Fruit fly (Drosophila melanogaster) whole organism, embryonic: ENCODE results near the gene Ifrd1.

Source experiments
- Asciz ChIP-seq: fragments of 200-800 bp; sonication (Bioruptor generic); optimal IDR thresholded peaks from 2 replicates; lab custom pipeline; 2017; ENCODE audit warnings: missing biosample characterization, mild to moderate bottlenecking, missing genetic modification characterization, missing genetic modification reagents
- CG10431 ChIP-seq: fragments of 200-800 bp; sonication (Bioruptor generic); optimal IDR thresholded peaks from 3 replicates; lab custom pipeline; 2018; ENCODE audit warnings: missing biosample characterization, mild to moderate bottlenecking, missing genetic modification characterization
- CG11093 ChIP-seq: fragments of 200-800 bp; sonication (Bioruptor generic); IDR thresholded peaks from 3 replicates; pipeline ENCODE4 v1.3.6; 2022; ENCODE audit warnings: missing biosample characterization, missing genetic modification characterization
- CG11560 ChIP-seq: fragments of 200-800 bp; sonication (Bioruptor generic); IDR thresholded peaks from 3 replicates; pipeline ENCODE4 v1.3.6; 2022; ENCODE audit warnings: missing biosample characterization, missing genetic modification characterization
- CG11723 ChIP-seq: fragments of 200-800 bp; sonication (Bioruptor generic); optimal IDR thresholded peaks from 2 replicates; lab custom pipeline; 2017; ENCODE audit warnings: missing biosample characterization, mild to moderate bottlenecking, missing genetic modification characterization
- CG14050 ChIP-seq: fragments of 200-800 bp; sonication (Bioruptor generic); IDR thresholded peaks from 3 replicates; pipeline ENCODE4 v1.3.6; 2022; ENCODE audit warnings: missing biosample characterization, missing genetic modification characterization
- CG16779 ChIP-seq: fragments of 200-800 bp; sonication (Bioruptor generic); IDR thresholded peaks from 2 replicates; pipeline ENCODE4 v1.3.6; 2022; ENCODE audit warnings: missing biosample characterization, missing genetic modification characterization
- CG1832 ChIP-seq: fragments of 200-800 bp; sonication (Bioruptor generic); optimal IDR thresholded peaks from 2 replicates; lab custom pipeline; 2017; ENCODE audit warnings: missing biosample characterization, mild to moderate bottlenecking, missing genetic modification characterization, inconsistent platforms
- CG18599 ChIP-seq: fragments of 200-800 bp; sonication (Bioruptor generic); optimal IDR thresholded peaks from 3 replicates; lab custom pipeline; 2017; ENCODE audit warnings: missing biosample characterization, missing genetic modification characterization, mild to moderate bottlenecking, moderate library complexity, missing genetic modification reagents
- CG2199 ChIP-seq: fragments of 200-800 bp; sonication (Bioruptor generic); IDR thresholded peaks from 3 replicates; pipeline ENCODE4 v1.3.6; 2022; ENCODE audit warnings: missing biosample characterization, missing genetic modification characterization
- CG4424 ChIP-seq: fragments of 200-800 bp; sonication (Bioruptor generic); optimal IDR thresholded peaks from 3 replicates; lab custom pipeline; 2016; ENCODE audit warnings: missing biosample characterization, missing genetic modification characterization
- CG7963 ChIP-seq: fragments of 200-800 bp; sonication (Bioruptor generic); IDR thresholded peaks from 3 replicates; pipeline ENCODE4 v1.3.6; 2022; ENCODE audit warnings: missing biosample characterization, missing genetic modification characterization; ENCODE audit not compliant: partially characterized antibody
- Chrac-16 ChIP-seq: fragments of 200-800 bp; sonication (Bioruptor generic); optimal IDR thresholded peaks from 3 replicates; lab custom pipeline; 2016; ENCODE audit warnings: missing biosample characterization, missing genetic modification characterization
- CoRest ChIP-seq: fragments of 200-800 bp; sonication (Bioruptor generic); optimal IDR thresholded peaks from 3 replicates; lab custom pipeline; 2018; ENCODE audit warnings: missing biosample characterization, mild to moderate bottlenecking, missing genetic modification characterization, moderate library complexity
- CrebB ChIP-seq: fragments of 200-800 bp; sonication (Bioruptor generic); optimal IDR thresholded peaks from 3 replicates; lab custom pipeline; 2018; ENCODE audit warnings: missing biosample characterization, mild to moderate bottlenecking, missing genetic modification characterization
- D19B ChIP-seq: fragments of 200-800 bp; sonication (Bioruptor generic); optimal IDR thresholded peaks from 2 replicates; lab custom pipeline; 2017; ENCODE audit warnings: missing biosample characterization, mild to moderate bottlenecking, missing genetic modification characterization
- Deaf1 ChIP-seq: fragments of 200-800 bp; optimal IDR thresholded peaks from 3 replicates; lab custom pipeline; 2019; ENCODE audit warnings: missing biosample characterization, mild to moderate bottlenecking, missing genetic modification characterization, moderate library complexity
- Doc3 ChIP-seq: fragments of 200-800 bp; sonication (Bioruptor generic); IDR thresholded peaks from 3 replicates; pipeline ENCODE4 v1.3.6; 2022; ENCODE audit warnings: missing biosample characterization, missing genetic modification characterization; ENCODE audit not compliant: partially characterized antibody
- GATAe ChIP-seq: fragments of 200-800 bp; sonication (Bioruptor generic); conservative IDR thresholded peaks from 2 replicates; pipeline ENCODE4 v1.3.6; 2022; ENCODE audit warnings: missing biosample characterization, missing genetic modification characterization
- Hmr ChIP-seq: fragments of 200-800 bp; sonication (Bioruptor generic); optimal IDR thresholded peaks from 3 replicates; lab custom pipeline; 2017; ENCODE audit warnings: mild to moderate bottlenecking, missing biosample characterization, missing genetic modification reagents, missing genetic modification characterization
- Hsf ChIP-seq: fragments of 200-800 bp; sonication (Bioruptor generic); optimal IDR thresholded peaks from 3 replicates; lab custom pipeline; 2016; ENCODE audit warnings: missing biosample characterization, missing genetic modification characterization
- Jarid2 ChIP-seq: fragments of 200-800 bp; sonication (Bioruptor generic); optimal IDR thresholded peaks from 3 replicates; lab custom pipeline; 2017; ENCODE audit warnings: mild to moderate bottlenecking, missing biosample characterization, missing genetic modification reagents, missing genetic modification characterization
- Lim3 ChIP-seq: fragments of 200-800 bp; sonication (Bioruptor generic); IDR thresholded peaks from 2 replicates; pipeline ENCODE4 v1.3.6; 2022; ENCODE audit warnings: missing biosample characterization, missing genetic modification characterization
- Lpt ChIP-seq: fragments of >200 bp; optimal IDR thresholded peaks from 2 replicates; lab custom pipeline; 2018; ENCODE audit warnings: missing biosample characterization, missing genetic modification characterization
- NK7.1 ChIP-seq: fragments of 200-800 bp; sonication (Bioruptor generic); optimal IDR thresholded peaks from 3 replicates; lab custom pipeline; 2016; ENCODE audit warnings: missing biosample characterization, missing genetic modification characterization
- NfI ChIP-seq: fragments of 200-800 bp; sonication (Bioruptor generic); optimal IDR thresholded peaks from 3 replicates; lab custom pipeline; 2018; ENCODE audit warnings: missing biosample characterization, mild to moderate bottlenecking, missing genetic modification characterization, moderate library complexity
- Pdp1 ChIP-seq, 2 experiments: fragments of 200-800 bp; sonication (Bioruptor generic); optimal IDR thresholded peaks; 3 replicates each; lab custom pipeline; 2016; ENCODE audit warnings: missing biosample characterization in 2 of 2, missing genetic modification characterization in 2 of 2, mild to moderate bottlenecking in 1 of 2, moderate library complexity in 1 of 2
- Poxn ChIP-seq: fragments of 200-800 bp; sonication (Bioruptor generic); IDR thresholded peaks from 2 replicates; pipeline ENCODE4 v1.3.6; 2022; ENCODE audit warnings: missing biosample characterization, missing genetic modification characterization
- Sry-δ ChIP-seq: fragments of 200-800 bp; sonication (Bioruptor generic); optimal IDR thresholded peaks from 2 replicates; lab custom pipeline; 2016; ENCODE audit warnings: missing biosample characterization, missing genetic modification characterization
- abd-A ChIP-seq: fragments of 200-800 bp; sonication (Bioruptor generic); optimal IDR thresholded peaks from 3 replicates; lab custom pipeline; 2019; ENCODE audit warnings: missing biosample characterization, mild to moderate bottlenecking, missing genetic modification characterization, moderate library complexity
- aop ChIP-seq: fragments of 200-800 bp; sonication (Bioruptor generic); IDR thresholded peaks from 2 replicates; pipeline ENCODE4 v1.3.6; 2022; ENCODE audit warnings: missing biosample characterization, missing genetic modification characterization
- ap ChIP-seq: fragments of 200-800 bp; sonication (Bioruptor generic); IDR thresholded peaks from 2 replicates; pipeline ENCODE4 v1.3.6; 2022; ENCODE audit warnings: missing biosample characterization, missing genetic modification characterization
- bsh ChIP-seq, 2 experiments: fragments of 200-800 bp; sonication (Bioruptor generic); optimal IDR thresholded peaks; 2 replicates each; lab custom pipeline; 2017 to 2018; ENCODE audit warnings: mild to moderate bottlenecking in 2 of 2, missing biosample characterization in 2 of 2, missing genetic modification characterization in 2 of 2, moderate library complexity in 1 of 2
- btn ChIP-seq: fragments of 200-800 bp; sonication (Bioruptor generic); optimal IDR thresholded peaks from 2 replicates; lab custom pipeline; 2016; ENCODE audit warnings: missing biosample characterization, missing genetic modification characterization
- cato ChIP-seq: fragments of 200-800 bp; sonication (Bioruptor generic); optimal IDR thresholded peaks from 2 replicates; lab custom pipeline; 2016; ENCODE audit warnings: missing biosample characterization, missing genetic modification characterization, borderline replicate concordance
- chinmo ChIP-seq: fragments of 200-800 bp; sonication (Bioruptor generic); IDR thresholded peaks from 4 replicates; pipeline ENCODE4 v1.3.6; 2022; ENCODE audit warnings: missing biosample characterization, missing genetic modification characterization; ENCODE audit not compliant: partially characterized antibody
- cwo ChIP-seq: fragments of 200-800 bp; sonication (Bioruptor generic); optimal IDR thresholded peaks from 3 replicates; lab custom pipeline; 2017; ENCODE audit warnings: missing biosample characterization, missing genetic modification characterization, mild to moderate bottlenecking, moderate library complexity, missing genetic modification reagents
- dm ChIP-seq: fragments of 200-800 bp; sonication (Bioruptor generic); optimal IDR thresholded peaks from 3 replicates; lab custom pipeline; 2016; ENCODE audit warnings: missing biosample characterization, missing genetic modification characterization
- fd102C ChIP-seq: fragments of 200-800 bp; sonication (Bioruptor generic); optimal IDR thresholded peaks from 2 replicates; lab custom pipeline; 2018; ENCODE audit warnings: missing biosample characterization, mild to moderate bottlenecking, missing genetic modification characterization, moderate library complexity
- ham ChIP-seq: fragments of 200-800 bp; sonication (Bioruptor generic); IDR thresholded peaks from 2 replicates; pipeline ENCODE4 v1.3.6; 2022; ENCODE audit warnings: missing biosample characterization, missing genetic modification characterization
- lbe ChIP-seq: fragments of 200-800 bp; sonication (Bioruptor generic); optimal IDR thresholded peaks from 2 replicates; lab custom pipeline; 2016; ENCODE audit warnings: missing biosample characterization, mild to moderate bottlenecking, missing genetic modification characterization
- mirr ChIP-seq: fragments of 200-800 bp; sonication (Bioruptor generic); optimal IDR thresholded peaks from 3 replicates; lab custom pipeline; 2018; ENCODE audit warnings: missing biosample characterization, mild to moderate bottlenecking, missing genetic modification characterization
- nerfin-2 ChIP-seq: fragments of 200-800 bp; sonication (Bioruptor generic); IDR thresholded peaks from 2 replicates; pipeline ENCODE4 v1.3.6; 2022; ENCODE audit warnings: missing biosample characterization, missing genetic modification characterization; ENCODE audit not compliant: partially characterized antibody
- odd ChIP-seq: fragments of 200-800 bp; sonication (Bioruptor generic); optimal IDR thresholded peaks from 2 replicates; lab custom pipeline; 2017; ENCODE audit warnings: missing biosample characterization, mild to moderate bottlenecking, missing genetic modification characterization
- pum ChIP-seq: fragments of 200-800 bp; sonication (Bioruptor generic); optimal IDR thresholded peaks from 2 replicates; lab custom pipeline; 2016; ENCODE audit warnings: missing biosample characterization, missing genetic modification characterization
- repo ChIP-seq: fragments of 200-800 bp; sonication (Bioruptor generic); optimal IDR thresholded peaks from 2 replicates; lab custom pipeline; 2016; ENCODE audit warnings: missing biosample characterization, missing genetic modification characterization
- scrt ChIP-seq: fragments of 200-800 bp; sonication (Bioruptor generic); optimal IDR thresholded peaks from 2 replicates; lab custom pipeline; 2018; ENCODE audit warnings: missing biosample characterization, mild to moderate bottlenecking, missing genetic modification characterization, moderate library complexity
- vvl ChIP-seq: fragments of 200-800 bp; sonication (Bioruptor generic); IDR thresholded peaks from 2 replicates; pipeline ENCODE4 v1.3.6; 2022; ENCODE audit warnings: missing biosample characterization, missing genetic modification characterization
- zf30C ChIP-seq: fragments of 200-800 bp; sonication (Bioruptor generic); optimal IDR thresholded peaks from 3 replicates; lab custom pipeline; 2018; ENCODE audit warnings: missing biosample characterization, mild to moderate bottlenecking, missing genetic modification characterization

Ifrd1 gene

dm6 chr2L:2908440-2909154 is 34.3 kb upstream of the Ifrd1 start (continued):
- TF ChIP-seq bsh (GFP tag; optimal IDR thresholded peaks at IDR 0.05; lab: Kevin White, UChicago): peak in 1 of 2 experiments; percentile 14
- peak; percentile 28 for TF ChIP-seq Asciz (GFP tag; lab: Kevin White, UChicago)
- no peak for TF ChIP-seq fd102C (GFP tag; lab: Kevin White, UChicago)
- TF ChIP-seq CG1832 (GFP tag; lab: Kevin White, UChicago): peak; percentile 34
- no peak for TF ChIP-seq repo (GFP tag; lab: Kevin White, UChicago)
- no peak for TF ChIP-seq cwo
- TF ChIP-seq abd-A: peak; percentile 95
- no peak for TF ChIP-seq GATAe (GFP tag; lab: Robert Waterston, UW)
- TF ChIP-seq dm (GFP tag; lab: Kevin White, UChicago): no peak
- TF ChIP-seq Poxn (GFP tag; lab: Robert Waterston, UW): no peak
- TF ChIP-seq aop: no peak
- no peak for TF ChIP-seq scrt (GFP tag; lab: Kevin White, UChicago)
- TF ChIP-seq odd (GFP tag; lab: Kevin White, UChicago): no peak
- TF ChIP-seq chinmo (GFP tag; lab: Robert Waterston, UW): 0 out of 4 replicates have a peak, but pooled peaks have one; percentile 67
- TF ChIP-seq zf30C (GFP tag; lab: Kevin White, UChicago): no peak
- TF ChIP-seq Hsf (GFP tag; lab: Kevin White, UChicago): no peak
- no peak for TF ChIP-seq CoRest (tag; lab: Kevin White, UChicago)
- TF ChIP-seq nerfin-2 (GFP tag; lab: Robert Waterston, UW): no peak
- no peak for TF ChIP-seq CG4424 (GFP tag; lab: Kevin White, UChicago)
- TF ChIP-seq CG11723 (GFP tag; lab: Kevin White, UChicago): no peak
- TF ChIP-seq ap: no peak
- TF ChIP-seq btn (GFP tag; lab: Kevin White, UChicago): no peak
- TF ChIP-seq Sry-δ (GFP tag; lab: Kevin White, UChicago): no peak
- no peak for TF ChIP-seq cato (GFP tag; lab: Kevin White, UChicago)
- TF ChIP-seq lbe (GFP tag; lab: Kevin White, UChicago): no peak
- peak; percentile 78; the same call in 2 of the 3 replicates for TF ChIP-seq CG2199 (GFP tag; lab: Robert Waterston, UW)
- no peak for TF ChIP-seq Chrac-16 (GFP tag; lab: Kevin White, UChicago)
- no peak for TF ChIP-seq Jarid2
- no peak for TF ChIP-seq CG16779 (GFP tag; lab: Robert Waterston, UW)
- TF ChIP-seq Pdp1 (GFP tag; optimal IDR thresholded peaks at IDR 0.05; lab: Kevin White, UChicago): peak in 1 of 2 experiments; percentile 80
- TF ChIP-seq NK7.1 (GFP tag; lab: Kevin White, UChicago): no peak
- no peak for TF ChIP-seq pum (GFP tag; lab: Kevin White, UChicago)
- peak; percentile 51 for TF ChIP-seq Deaf1
- TF ChIP-seq CG10431 (GFP tag; lab: Kevin White, UChicago): peak; percentile 48
- TF ChIP-seq NfI (GFP tag; lab: Kevin White, UChicago): no peak
- no peak for TF ChIP-seq CG7963
- TF ChIP-seq CrebB (tag; lab: Kevin White, UChicago): no peak
- no peak for TF ChIP-seq CG11560 (tag; lab: Robert Waterston, UW)
- no peak for TF ChIP-seq ham (GFP tag; lab: Robert Waterston, UW)
- peak; percentile 11 for TF ChIP-seq mirr (GFP tag; lab: Kevin White, UChicago)
- TF ChIP-seq Doc3 (GFP tag; lab: Robert Waterston, UW): 0 out of 3 replicates have a peak, but pooled peaks have one; percentile 14
- TF ChIP-seq Lpt (GFP tag; lab: Kevin White, UChicago): no peak
- no peak for TF ChIP-seq CG14050
- TF ChIP-seq vvl (GFP tag; lab: Robert Waterston, UW): peak; percentile 21; the same call in 1 of the 2 replicates
- no peak for TF ChIP-seq Hmr (GFP tag; lab: Kevin White, UChicago)
- peak; percentile 9 for TF ChIP-seq CG18599 (GFP tag; lab: Kevin White, UChicago)
- TF ChIP-seq D19B (GFP tag; lab: Kevin White, UChicago): no peak
- no peak for TF ChIP-seq CG11093 (GFP tag; lab: Robert Waterston, UW)
- no peak for TF ChIP-seq Lim3 (GFP tag; lab: Robert Waterston, UW)
